Fruit fly (Drosophila melanogaster): Measurements from ENCODE around the gene CG31674.
A peak's percentile ranks its signal among the peaks of the same experiment; 100 is the strongest.

The CG31674 gene

DNA sequence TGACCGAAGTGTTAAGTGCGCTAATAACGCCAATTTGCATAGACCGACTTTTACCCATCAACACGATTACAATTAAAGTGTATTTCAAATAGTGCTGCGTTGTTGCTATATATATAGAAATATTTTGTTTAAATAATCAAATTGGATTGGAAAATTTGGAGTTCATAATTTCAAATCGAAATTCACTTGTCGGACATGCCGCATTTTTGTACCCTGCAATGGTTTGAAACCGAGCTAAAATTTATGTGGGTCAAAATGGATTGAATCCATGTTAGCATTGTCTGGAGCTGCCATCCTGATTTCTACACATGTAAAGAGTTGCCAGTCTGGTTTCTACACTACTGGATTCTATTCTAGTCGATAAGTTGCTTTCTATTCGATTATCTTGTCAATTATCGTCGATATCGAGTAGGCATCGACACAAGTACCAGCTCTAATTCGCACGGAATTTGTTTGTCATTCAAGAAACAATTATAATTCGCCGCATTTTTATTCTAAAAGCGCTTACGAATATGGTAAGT lies 43.7 kb upstream of the CG31674 start, which contains the start of gene Pomp (continued):
- TF ChIP-seq onecut (GFP tag; IDR thresholded peaks at IDR 0.05) (peak; percentile 68), sens (GFP tag) (peak; percentile 80), CG4730 (GFP tag; IDR thresholded peaks at IDR 0.05) (peak; percentile 87), Poxn (GFP tag; IDR thresholded peaks at IDR 0.05) (no peak), zen (tag; optimal IDR thresholded peaks at IDR 0.05) (peak; percentile 86), ap (GFP tag; IDR thresholded peaks at IDR 0.05) (peak; percentile 54; the same call in 1 of the 2 replicates), CG10462 (GFP tag; optimal IDR thresholded peaks at IDR 0.05) (peak; percentile 79), ham (GFP tag; IDR thresholded peaks at IDR 0.05) (no peak), yki (optimal IDR thresholded peaks at IDR 0.05) (no peak), vfl (GFP tag; optimal IDR thresholded peaks at IDR 0.05) (peak; percentile 74), Med (GFP tag) (peak; percentile 90), HmgD (GFP tag; optimal IDR thresholded peaks at IDR 0.05) (peak; percentile 57), NC2α (GFP tag; optimal IDR thresholded peaks at IDR 0.05) (no peak)

- TF ChIP-seq sens (GFP tag) (peak; percentile 28), NC2β (GFP tag; optimal IDR thresholded peaks at IDR 0.05) (no peak)
These were observed 43.0 kb upstream of the CG31674 start for dm6 chr2L:20788050-20788449.

DNA sequence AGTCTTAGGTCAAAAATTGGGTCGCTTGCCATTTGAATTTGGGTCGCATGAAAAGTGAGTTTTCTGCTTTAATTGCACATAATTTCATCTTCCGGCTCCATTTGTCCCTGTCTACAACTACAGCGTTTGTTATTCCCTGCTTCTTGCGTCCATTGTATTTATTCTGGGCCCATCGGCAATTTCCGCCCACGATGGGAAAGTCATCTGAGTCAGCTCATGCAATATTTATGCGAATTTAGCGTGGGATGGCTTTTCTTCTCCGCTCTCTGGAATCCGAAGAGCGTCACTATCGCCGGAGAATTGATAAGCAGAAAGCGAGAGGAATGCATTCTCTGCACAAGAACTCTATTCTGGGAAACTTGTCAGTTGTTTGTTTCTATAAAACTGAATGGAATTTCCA lies 38.5 kb upstream of the CG31674 start:
- TF ChIP-seq sr (GFP tag; IDR thresholded peaks at IDR 0.05) (peak; percentile 61; the same call in 1 of the 3 replicates), Meics (GFP tag; optimal IDR thresholded peaks at IDR 0.05) (no peak)

DNA sequence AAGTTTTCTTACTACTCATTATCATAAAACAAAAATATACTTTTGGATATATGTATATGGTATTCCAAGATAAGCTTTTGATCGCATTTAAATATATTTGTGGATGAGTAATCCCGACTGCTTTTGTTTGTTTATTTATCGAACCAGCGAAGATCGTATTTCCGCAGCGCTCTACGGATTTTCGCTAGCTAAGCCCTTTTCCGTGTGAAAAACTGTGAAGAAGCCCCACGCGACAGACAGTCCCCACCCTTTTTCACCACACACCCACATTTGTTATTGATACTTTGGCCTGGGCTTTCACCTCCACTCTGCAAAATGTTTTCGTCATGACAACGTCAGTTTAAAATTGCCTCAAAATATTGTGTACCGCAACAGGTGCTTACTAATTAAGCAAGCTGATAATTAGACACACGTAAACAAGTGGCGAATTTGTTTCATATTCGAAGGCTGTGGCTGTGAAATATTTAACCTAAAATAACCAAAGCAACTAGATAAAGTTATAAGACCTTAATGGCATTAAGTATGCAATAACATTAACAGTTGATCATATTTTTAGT lies 38.0 kb upstream of the CG31674 start:
- TF ChIP-seq Gug (GFP tag; IDR thresholded peaks at IDR 0.05) (no peak), YL-1 (GFP tag; optimal IDR thresholded peaks at IDR 0.05) (peak; percentile 2), lab (GFP tag; optimal IDR thresholded peaks at IDR 0.05) (peak; percentile 1), mirr (GFP tag; optimal IDR thresholded peaks at IDR 0.05) (peak; percentile 19)

DNA sequence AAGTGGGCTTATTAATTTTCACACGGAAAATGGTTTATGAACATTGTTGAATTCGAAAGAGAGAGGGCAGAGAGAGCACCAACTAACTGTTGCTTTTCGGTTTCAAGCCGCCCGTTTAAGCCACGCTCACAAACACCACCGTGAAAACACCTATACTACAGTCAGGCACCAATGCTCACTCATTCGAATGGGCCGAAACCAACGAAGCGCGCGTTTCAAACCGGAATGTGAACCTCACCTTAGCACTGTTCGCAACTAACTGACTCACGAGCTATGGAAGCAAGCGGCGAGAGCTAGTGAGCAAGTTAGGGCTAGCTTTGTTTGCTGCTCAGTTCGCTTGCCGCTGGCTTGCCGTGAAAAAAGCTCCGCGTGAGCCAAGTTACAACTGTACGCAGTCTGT lies 37.2 kb upstream of the CG31674 start:
- TF ChIP-seq H15 (GFP tag; IDR thresholded peaks at IDR 0.05) (no peak), Elba2 (GFP tag; optimal IDR thresholded peaks at IDR 0.05) (no peak), Awh (GFP tag; IDR thresholded peaks at IDR 0.05) (peak; percentile 27; the same call in 1 of the 2 replicates), CG9797 (GFP tag; optimal IDR thresholded peaks at IDR 0.05) (no peak), ab (GFP tag; optimal IDR thresholded peaks at IDR 0.05) (no peak), Ets65A (GFP tag) (no peak), CG18764 (GFP tag; optimal IDR thresholded peaks at IDR 0.05) (no peak), CG5953 (GFP tag; IDR thresholded peaks at IDR 0.05) (no peak), CG11247 (GFP tag; IDR thresholded peaks at IDR 0.05) (no peak), da (GFP tag; optimal IDR thresholded peaks at IDR 0.05) (no peak), peb (GFP tag; IDR thresholded peaks at IDR 0.05) (no peak), ATbp (GFP tag; optimal IDR thresholded peaks at IDR 0.05) (no peak), ro (GFP tag; IDR thresholded peaks at IDR 0.05) (no peak), wek (GFP tag; optimal IDR thresholded peaks at IDR 0.05) (peak; percentile 18), CG16863 (GFP tag; optimal IDR thresholded peaks at IDR 0.05) (no peak), Eip74EF (GFP tag; optimal IDR thresholded peaks at IDR 0.05) (no peak), CG1792 (GFP tag; optimal IDR thresholded peaks at IDR 0.05) (no peak), phol (tag; optimal IDR thresholded peaks at IDR 0.05) (no peak), zen (tag; optimal IDR thresholded peaks at IDR 0.05) (no peak), CG7839 (tag; optimal IDR thresholded peaks at IDR 0.05) (no peak), so (GFP tag; IDR thresholded peaks at IDR 0.05) (no peak), CG32772 (GFP tag; IDR thresholded peaks at IDR 0.05) (no peak), gce (GFP tag; IDR thresholded peaks at IDR 0.05) (no peak), salm (tag; optimal IDR thresholded peaks at IDR 0.05) (no peak), Max (GFP tag; optimal IDR thresholded peaks at IDR 0.05) (no peak), pho (GFP tag; optimal IDR thresholded peaks at IDR 0.05) (no peak), CG32532 (GFP tag; IDR thresholded peaks at IDR 0.05) (peak; percentile 27; the same call in 1 of the 2 replicates)

Measured in whole organism, embryonic.